Worm (Caenorhabditis elegans) whole organism, L1 larva: ENCODE measurements around the gene F18C5.5.
A peak's percentile ranks its signal among the peaks of the same experiment; 100 is the strongest.

Experiments
- C04F5.9 ChIP-seq: sonication (generic microtip); optimal IDR thresholded peaks from 2 replicates; lab custom pipeline; 2016; ENCODE audit warnings: missing genetic modification characterization, missing compliant biosample characterization
- C16A3.4 ChIP-seq: fragments of 150-350 bp; optimal IDR thresholded peaks from 2 replicates; lab custom pipeline; 2014; ENCODE audit warnings: missing biosample characterization, missing genetic modification characterization
- C34B4.2 ChIP-seq: sonication (generic microtip); optimal IDR thresholded peaks from 2 replicates; lab custom pipeline; 2017; ENCODE audit warnings: mild to moderate bottlenecking, missing genetic modification characterization, missing compliant biosample characterization
- F16B12.6 ChIP-seq: fragments of 150-350 bp; optimal IDR thresholded peaks from 2 replicates; lab custom pipeline; 2014; ENCODE audit warnings: missing biosample characterization, missing genetic modification characterization
- aha-1 ChIP-seq: fragments of 150-350 bp; optimal IDR thresholded peaks from 2 replicates; lab custom pipeline; 2014; ENCODE audit warnings: missing biosample characterization, missing genetic modification characterization
- blmp-1 ChIP-seq: fragments of 150-350 bp; optimal IDR thresholded peaks from 2 replicates; lab custom pipeline; 2014; ENCODE audit warnings: missing biosample characterization, missing genetic modification characterization
- ceh-63 ChIP-seq: fragments of 200-800 bp; sonication (Bioruptor generic); optimal IDR thresholded peaks from 2 replicates; lab custom pipeline; 2018; ENCODE audit warnings: mild to moderate bottlenecking, missing genetic modification characterization, missing compliant biosample characterization
- ceh-82 ChIP-seq, 3 experiments: fragments of 150-350 bp in 1 of 3; sonication (generic microtip) in 2 of 3; optimal IDR thresholded peaks; 2 replicates each; lab custom pipeline; 2014 to 2017; ENCODE audit warnings: missing biosample characterization in 3 of 3, missing genetic modification characterization in 3 of 3
- ces-1 ChIP-seq: fragments of 150-350 bp; optimal IDR thresholded peaks from 2 replicates; lab custom pipeline; 2014; ENCODE audit warnings: missing biosample characterization, missing genetic modification reagents, missing genetic modification characterization
- dpl-1 ChIP-seq, 3 experiments: fragments of 150-350 bp in 2 of 3; sonication (generic microtip) in 1 of 3; optimal IDR thresholded peaks; 2 replicates each; lab custom pipeline; 2014 to 2017; ENCODE audit warnings: missing biosample characterization in 3 of 3, missing genetic modification characterization in 3 of 3, missing genetic modification reagents in 3 of 3
- efl-1 ChIP-seq, 4 experiments: fragments of 150-350 bp; optimal IDR thresholded peaks in 3 of 4; peaks in 1 of 4; 1 replicate in 1 of 4; 2 replicates in 3 of 4; lab custom pipeline; 2014; ENCODE audit warnings: missing biosample characterization in 2 of 4, missing genetic modification characterization in 2 of 4, missing genetic modification reagents in 2 of 4
- efl-3 ChIP-seq: fragments of 200-800 bp; sonication (Bioruptor generic); optimal IDR thresholded peaks from 2 replicates; lab custom pipeline; 2018; ENCODE audit warnings: mild to moderate bottlenecking, missing genetic modification characterization, missing compliant biosample characterization
- egl-13 ChIP-seq: sonication (generic microtip); optimal IDR thresholded peaks from 2 replicates; lab custom pipeline; 2016; ENCODE audit warnings: missing genotype, missing genetic modification reagents, missing genetic modification characterization, missing compliant biosample characterization
- egl-27 ChIP-seq, 2 experiments: fragments of 150-350 bp in 1 of 2; sonication (generic microtip); optimal IDR thresholded peaks; 3 replicates each; lab custom pipeline; 2017 to 2018; ENCODE audit warnings: missing biosample characterization in 2 of 2, missing genetic modification characterization in 2 of 2, missing genetic modification reagents in 2 of 2
- elt-2 ChIP-seq: sonication (generic microtip); optimal IDR thresholded peaks from 2 replicates; lab custom pipeline; 2016; ENCODE audit warnings: missing genetic modification characterization, mild to moderate bottlenecking, inconsistent platforms, missing compliant biosample characterization, missing genetic modification reagents
- fkh-4 ChIP-seq: sonication (generic microtip); optimal IDR thresholded peaks from 2 replicates; lab custom pipeline; 2016; ENCODE audit warnings: missing compliant biosample characterization, missing genetic modification characterization, borderline replicate concordance
- fkh-8 ChIP-seq: sonication (generic microtip); optimal IDR thresholded peaks from 2 replicates; lab custom pipeline; 2016; ENCODE audit warnings: mild to moderate bottlenecking, missing genetic modification characterization, missing compliant biosample characterization
- grh-1 ChIP-seq: fragments of 200-800 bp; sonication (Bioruptor generic); IDR thresholded peaks from 2 replicates; pipeline ENCODE4 v1.3.6; 2022; ENCODE audit warnings: missing genetic modification reagents, missing genetic modification characterization, missing compliant biosample characterization
- hpl-2 ChIP-seq: fragments of 150-350 bp; optimal IDR thresholded peaks from 2 replicates; lab custom pipeline; 2014; ENCODE audit warnings: missing biosample characterization, missing genetic modification reagents, missing genetic modification characterization
- isw-1 ChIP-seq: fragments of 200-800 bp; sonication (Bioruptor generic); IDR thresholded peaks from 2 replicates; pipeline ENCODE4 v1.3.6; 2022; ENCODE audit warnings: missing genetic modification characterization, missing compliant biosample characterization
- jun-1 ChIP-seq: fragments of 150-350 bp; optimal IDR thresholded peaks from 2 replicates; lab custom pipeline; 2014; ENCODE audit warnings: missing biosample characterization, missing genetic modification reagents, missing genetic modification characterization
- lin-13 ChIP-seq: fragments of 150-350 bp; optimal IDR thresholded peaks from 2 replicates; lab custom pipeline; 2014; ENCODE audit warnings: missing biosample characterization, missing genetic modification reagents, missing genetic modification characterization
- lin-14 ChIP-seq: fragments of 200-800 bp; sonication (Bioruptor generic); optimal IDR thresholded peaks from 2 replicates; lab custom pipeline; 2018; ENCODE audit warnings: mild to moderate bottlenecking, missing genetic modification characterization, moderate library complexity, missing compliant biosample characterization
- lin-35 ChIP-seq, 2 experiments: fragments of 150-350 bp; optimal IDR thresholded peaks; 2 replicates each; lab custom pipeline; 2014; ENCODE audit warnings: missing biosample characterization in 2 of 2, missing genetic modification characterization in 2 of 2, missing genetic modification reagents in 2 of 2
- lir-3 ChIP-seq: sonication (generic microtip); optimal IDR thresholded peaks from 2 replicates; lab custom pipeline; 2016; ENCODE audit warnings: mild to moderate bottlenecking, missing genetic modification characterization, moderate library complexity, missing compliant biosample characterization; ENCODE audit not compliant: poor library complexity
- lsy-2 ChIP-seq, 2 experiments: fragments of 150-350 bp; optimal IDR thresholded peaks; 2 replicates each; lab custom pipeline; 2014; ENCODE audit warnings: missing biosample characterization in 2 of 2, missing genetic modification characterization in 2 of 2
- mdl-1 ChIP-seq, 2 experiments: fragments of 150-350 bp; optimal IDR thresholded peaks; 2 replicates each; lab custom pipeline; 2014 to 2017; ENCODE audit warnings: missing biosample characterization in 2 of 2, missing genetic modification characterization in 2 of 2, inconsistent platforms in 1 of 2
- mep-1 ChIP-seq: fragments of 150-350 bp; optimal IDR thresholded peaks from 2 replicates; lab custom pipeline; 2014; ENCODE audit warnings: missing biosample characterization, missing genetic modification characterization
- nhr-12 ChIP-seq: sonication (generic microtip); optimal IDR thresholded peaks from 2 replicates; lab custom pipeline; 2017; ENCODE audit warnings: missing biosample characterization, missing genetic modification characterization
- nhr-19 ChIP-seq: fragments of 200-800 bp; sonication (Bioruptor generic); conservative IDR thresholded peaks from 2 replicates; pipeline ENCODE4 v1.3.6; 2022; ENCODE audit warnings: missing genetic modification characterization, missing compliant biosample characterization
- nhr-20 ChIP-seq: sonication (generic microtip); optimal IDR thresholded peaks from 2 replicates; lab custom pipeline; 2016; ENCODE audit warnings: mild to moderate bottlenecking, missing genetic modification characterization, missing compliant biosample characterization
- nhr-28 ChIP-seq: fragments of 150-350 bp; optimal IDR thresholded peaks from 2 replicates; lab custom pipeline; 2014; ENCODE audit warnings: missing biosample characterization, missing genetic modification characterization
- nhr-47 ChIP-seq: sonication (generic microtip); optimal IDR thresholded peaks from 2 replicates; lab custom pipeline; 2016; ENCODE audit warnings: mild to moderate bottlenecking, missing genetic modification characterization, moderate library complexity, missing compliant biosample characterization
- nhr-71 ChIP-seq: sonication (generic microtip); optimal IDR thresholded peaks from 2 replicates; lab custom pipeline; 2016; ENCODE audit warnings: mild to moderate bottlenecking, missing genetic modification characterization, moderate library complexity, missing compliant biosample characterization
- nhr-77 ChIP-seq: fragments of 150-350 bp; optimal IDR thresholded peaks from 2 replicates; lab custom pipeline; 2014; ENCODE audit warnings: missing biosample characterization, missing genetic modification characterization
- nhr-90 ChIP-seq: sonication (generic microtip); optimal IDR thresholded peaks from 2 replicates; lab custom pipeline; 2016; ENCODE audit warnings: mild to moderate bottlenecking, missing genetic modification characterization, missing compliant biosample characterization; ENCODE audit not compliant: poor library complexity
- pax-3 ChIP-seq: fragments of 200-800 bp; sonication (Bioruptor generic); optimal IDR thresholded peaks from 2 replicates; lab custom pipeline; 2018; ENCODE audit warnings: mild to moderate bottlenecking, missing genetic modification characterization, moderate library complexity, missing compliant biosample characterization
- rnt-1 ChIP-seq: sonication (generic microtip); optimal IDR thresholded peaks from 2 replicates; lab custom pipeline; 2016; ENCODE audit warnings: mild to moderate bottlenecking, missing genetic modification characterization, moderate library complexity, missing compliant biosample characterization
- skn-1 ChIP-seq: fragments of 150-350 bp; optimal IDR thresholded peaks from 2 replicates; lab custom pipeline; 2014; ENCODE audit warnings: missing biosample characterization, missing genetic modification characterization
- snpc-4 ChIP-seq: fragments of 150-350 bp; optimal IDR thresholded peaks from 2 replicates; lab custom pipeline; 2014; ENCODE audit warnings: missing biosample characterization, missing genetic modification characterization
- snu-23 ChIP-seq: sonication (generic microtip); optimal IDR thresholded peaks from 2 replicates; lab custom pipeline; 2016; ENCODE audit warnings: missing genetic modification characterization, missing compliant biosample characterization
- sptf-1 ChIP-seq: fragments of 150-350 bp; optimal IDR thresholded peaks from 2 replicates; lab custom pipeline; 2014; ENCODE audit warnings: missing biosample characterization, missing genetic modification characterization
- sup-37 ChIP-seq: fragments of 200-800 bp; sonication (Bioruptor generic); optimal IDR thresholded peaks from 2 replicates; lab custom pipeline; 2018; ENCODE audit warnings: mild to moderate bottlenecking, missing genetic modification characterization, missing compliant biosample characterization
- swsn-7 ChIP-seq: sonication (generic microtip); optimal IDR thresholded peaks from 2 replicates; lab custom pipeline; 2016; ENCODE audit warnings: missing genetic modification characterization, missing compliant biosample characterization
- tbx-2 ChIP-seq: sonication (generic microtip); optimal IDR thresholded peaks from 2 replicates; lab custom pipeline; 2016; ENCODE audit warnings: missing genetic modification characterization, missing compliant biosample characterization
- zag-1 ChIP-seq: fragments of 150-350 bp; optimal IDR thresholded peaks from 2 replicates; lab custom pipeline; 2014; ENCODE audit warnings: missing biosample characterization, missing genetic modification characterization
- zip-4 ChIP-seq: fragments of 200-800 bp; sonication (Bioruptor generic); optimal IDR thresholded peaks from 2 replicates; lab custom pipeline; 2018; ENCODE audit warnings: mild to moderate bottlenecking, missing genetic modification characterization, moderate library complexity, missing compliant biosample characterization
- ztf-11 ChIP-seq, 2 experiments: sonication (generic microtip); optimal IDR thresholded peaks; 2 replicates each; lab custom pipeline; 2016 to 2017; ENCODE audit warnings: missing genetic modification characterization in 2 of 2, missing biosample characterization in 1 of 2, missing compliant biosample characterization in 1 of 2

F18C5.5 gene

DNA sequence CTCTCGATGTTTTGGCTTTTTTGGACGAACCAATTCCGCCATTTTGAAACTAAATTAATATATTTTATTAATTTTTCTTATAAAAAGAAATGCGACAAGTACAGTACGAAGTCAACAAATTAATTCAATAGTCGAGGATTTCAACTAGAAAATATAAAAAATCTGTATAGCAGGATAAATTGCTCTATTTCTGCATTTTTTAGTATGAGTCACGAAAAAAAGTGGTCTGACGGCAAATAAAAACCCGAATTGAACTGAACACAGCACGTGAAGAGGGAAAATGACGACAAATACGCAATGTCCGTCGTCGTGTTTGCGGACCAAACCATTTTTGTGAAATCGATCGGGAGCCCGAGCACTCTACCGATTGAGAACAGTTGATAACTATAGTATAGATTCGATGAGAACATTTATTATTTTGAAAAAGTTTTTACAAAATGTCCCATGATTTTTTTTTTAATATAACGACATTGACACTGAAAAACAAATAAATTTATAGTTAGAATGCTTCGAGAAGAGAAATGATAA lies 42.9 kb upstream of the F18C5.5 start, which contains the start of gene epg-5:
Gene epg-5 (minus strand): TSS at position 51 of the 528 bp plus-strand sequence.
- TF ChIP-seq lin-13 (GFP tag; lab: Kevin White, UChicago): no peak
- peak; percentile 42 to 54 for TF ChIP-seq efl-1 (optimal IDR thresholded peaks at IDR 0.05; lab: Kevin White, UChicago)
- TF ChIP-seq efl-1 (GFP tag; optimal IDR thresholded peaks at IDR 0.05 in 1 of 2; lab: Kevin White, UChicago): peak; percentile 53 to 80
- TF ChIP-seq snpc-4 (tag; lab: Kevin White, UChicago): no peak
- peak; percentile 38 for TF ChIP-seq nhr-71 (tag; lab: Kevin White, UChicago)
- TF ChIP-seq lir-3: no peak
- no peak for TF ChIP-seq sptf-1 (tag; lab: Kevin White, UChicago)
- no peak for TF ChIP-seq zag-1 (tag; lab: Kevin White, UChicago)
- peak in 2 of 3 experiments; percentile 46 to 54 for TF ChIP-seq dpl-1 (GFP tag; optimal IDR thresholded peaks at IDR 0.05; lab: Kevin White, UChicago)
- peak; percentile 8 for TF ChIP-seq nhr-47
- TF ChIP-seq grh-1 (GFP tag; lab: Robert Waterston, UW): no peak
- peak; percentile 6 for TF ChIP-seq C16A3.4 (tag; lab: Kevin White, UChicago)
- no peak for TF ChIP-seq nhr-12 (tag; lab: Kevin White, UChicago)
- TF ChIP-seq C34B4.2 (tag; lab: Kevin White, UChicago): no peak
- peak in 1 of 3 experiments; percentile 14 for TF ChIP-seq ceh-82 (tag; optimal IDR thresholded peaks at IDR 0.05; lab: Kevin White, UChicago)
- TF ChIP-seq zip-4 (GFP tag; lab: Kevin White, UChicago): no peak
- TF ChIP-seq aha-1 (tag; lab: Kevin White, UChicago): no peak
- TF ChIP-seq egl-27 (tag; optimal IDR thresholded peaks at IDR 0.05; lab: Kevin White, UChicago): no peak
- TF ChIP-seq isw-1 (GFP tag; lab: Robert Waterston, UW): no peak
- peak; percentile 57 to 60 for TF ChIP-seq lin-35 (GFP tag; optimal IDR thresholded peaks at IDR 0.05; lab: Kevin White, UChicago)
- TF ChIP-seq egl-13 (tag; lab: Kevin White, UChicago): no peak
- TF ChIP-seq mdl-1 (tag; optimal IDR thresholded peaks at IDR 0.05; lab: Kevin White, UChicago): peak in 1 of 2 experiments; percentile 75
- TF ChIP-seq nhr-20: peak; percentile 40
- TF ChIP-seq nhr-77 (tag; lab: Kevin White, UChicago): no peak
- no peak for TF ChIP-seq fkh-8 (tag; lab: Kevin White, UChicago)
- TF ChIP-seq hpl-2 (GFP tag; lab: Kevin White, UChicago): no peak
- TF ChIP-seq ztf-11 (tag; optimal IDR thresholded peaks at IDR 0.05; lab: Kevin White, UChicago): no peak
- peak; percentile 60 for TF ChIP-seq lin-14 (GFP tag; lab: Kevin White, UChicago)
- TF ChIP-seq C04F5.9 (tag; lab: Kevin White, UChicago): no peak
- peak; percentile 8 for TF ChIP-seq tbx-2 (tag; lab: Kevin White, UChicago)
- TF ChIP-seq nhr-90 (tag; lab: Kevin White, UChicago): no peak
- no peak for TF ChIP-seq jun-1
- TF ChIP-seq nhr-19 (GFP tag; lab: Robert Waterston, UW): no peak
- TF ChIP-seq ceh-63 (GFP tag; lab: Kevin White, UChicago): no peak
- TF ChIP-seq lsy-2 (tag; optimal IDR thresholded peaks at IDR 0.05; lab: Kevin White, UChicago): peak; percentile 41 to 57
- no peak for TF ChIP-seq pax-3 (tag; lab: Kevin White, UChicago)
- TF ChIP-seq fkh-4: no peak
- no peak for TF ChIP-seq ces-1 (GFP tag; lab: Kevin White, UChicago)
- peak; percentile 65 for TF ChIP-seq mep-1 (tag; lab: Kevin White, UChicago)
- no peak for TF ChIP-seq skn-1 (tag; lab: Kevin White, UChicago)
- TF ChIP-seq swsn-7 (tag; lab: Kevin White, UChicago): no peak
- TF ChIP-seq F16B12.6: peak; percentile 89
- TF ChIP-seq sup-37 (GFP tag; lab: Kevin White, UChicago): no peak
- TF ChIP-seq efl-3 (GFP tag; lab: Kevin White, UChicago): no peak
- TF ChIP-seq elt-2 (tag; lab: Kevin White, UChicago): peak; percentile 11
- peak; percentile 49 for TF ChIP-seq snu-23 (GFP tag; lab: Kevin White, UChicago)
- TF ChIP-seq nhr-28 (tag; lab: Kevin White, UChicago): no peak
- TF ChIP-seq blmp-1 (tag; lab: Kevin White, UChicago): peak; percentile 41
- TF ChIP-seq rnt-1 (tag; lab: Kevin White, UChicago): peak; percentile 31
- TF ChIP-seq, all 84 proteins: peak for 18
